Fruit fly (Drosophila melanogaster) S2 (cell line): Measurements from ENCODE around the gene CG15743.

Source experiments
- CG8478 ChIP-seq: fragments of >200 bp; optimal IDR thresholded peaks from 2 replicates; lab custom pipeline; 2018
- CTCF ChIP-seq, 2 experiments: fragments of >200 bp; optimal IDR thresholded peaks; 2 replicates each; lab custom pipeline; 2018

- no peak for TF ChIP-seq CG8478 (lab: Kevin White, UChicago)
- peak; percentile 33 to 46 for TF ChIP-seq CTCF (optimal IDR thresholded peaks at IDR 0.05; lab: Kevin White, UChicago)
These were observed 28.5 kb upstream of the CG15743 start for dm6 chrX:13256967-13257366.
